Fruit fly (Drosophila melanogaster) S2 (cell line): ENCODE data around the gene CG6576.

Experiments
- CG8478 ChIP-seq: fragments of >200 bp; optimal IDR thresholded peaks from 2 replicates; lab custom pipeline; 2018
- CTCF ChIP-seq, 2 experiments: fragments of >200 bp; optimal IDR thresholded peaks; 2 replicates each; lab custom pipeline; 2018

dm6 chr3L:8719990-8720559, 35.7 kb upstream of the CG6576 start, which contains the start of gene SrpRbeta:
- TF ChIP-seq CG8478 (lab: Kevin White, UChicago) (no peak), CTCF (optimal IDR thresholded peaks at IDR 0.05; lab: Kevin White, UChicago) (no peak)
